Fruit fly (Drosophila melanogaster): ENCODE results near the gene CG4955.

- TF ChIP-seq CG31627 (GFP tag; optimal IDR thresholded peaks at IDR 0.05) (no peak), salr (GFP tag; optimal IDR thresholded peaks at IDR 0.05) (no peak), esn (GFP tag; optimal IDR thresholded peaks at IDR 0.05) (no peak), Lpt (GFP tag; optimal IDR thresholded peaks at IDR 0.05) (no peak), eg (GFP tag; IDR thresholded peaks at IDR 0.05) (no peak)
Measured at dm6 chrX:17110556-17111177, 29.4 kb downstream of the CG4955 start.

Measured in whole organism, prepupa.